Fruit fly (Drosophila melanogaster) S2 (cell line): ENCODE results near the gene Bet1.

ENCODE experiments used
- CG8478 ChIP-seq: fragments of >200 bp; optimal IDR thresholded peaks from 2 replicates; lab custom pipeline; 2018
- CTCF ChIP-seq, 2 experiments: fragments of >200 bp; optimal IDR thresholded peaks; 2 replicates each; lab custom pipeline; 2018

DNA sequence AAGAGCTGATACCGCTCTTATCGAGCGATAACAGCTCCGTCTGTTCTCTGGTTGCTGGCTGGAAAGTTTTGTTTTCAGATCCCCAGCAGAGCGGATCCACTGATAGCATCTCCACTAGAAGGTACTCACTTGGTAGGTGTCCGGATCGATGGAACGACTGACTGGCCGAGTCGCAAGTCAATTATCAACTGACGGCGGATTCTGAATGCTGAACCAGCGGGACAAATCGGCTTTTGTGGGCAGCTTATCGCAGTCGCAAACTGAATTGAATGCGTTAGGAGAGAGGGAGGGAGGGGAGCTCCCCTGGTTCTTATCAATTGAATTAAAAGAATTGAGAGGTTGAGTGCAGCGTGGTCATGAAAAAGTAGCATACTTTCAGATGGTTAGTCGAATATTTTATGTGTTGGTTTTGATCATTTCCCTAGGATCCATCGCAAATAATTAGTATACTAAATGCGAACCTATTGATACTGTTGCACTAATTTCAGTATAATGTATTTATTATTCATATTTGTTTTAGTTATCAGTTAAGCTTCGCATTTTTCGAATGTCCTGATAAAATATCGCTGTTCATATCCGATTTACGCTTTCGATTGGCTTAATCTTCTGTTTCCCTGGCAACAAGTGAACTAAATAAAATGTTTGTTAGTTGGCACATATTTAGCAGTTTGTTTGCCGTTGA is 7.7 kb downstream of the Bet1 start, which contains the start of the genes Aldh7A1 and CG14085:
- no peak for TF ChIP-seq CG8478 (lab: Kevin White, UChicago)
- TF ChIP-seq CTCF (optimal IDR thresholded peaks at IDR 0.05; lab: Kevin White, UChicago) = no peak
